Worm (Caenorhabditis elegans) whole organism, L4/young adult: ENCODE measurements around the gene gtl-1.

Source experiments
- W03F9.2 ChIP-seq: fragments of 150-350 bp; optimal IDR thresholded peaks from 2 replicates; lab custom pipeline; 2014; ENCODE audit warnings: missing biosample characterization, missing genetic modification characterization
- dao-5 ChIP-seq: sonication (generic microtip); optimal IDR thresholded peaks from 2 replicates; lab custom pipeline; 2016; ENCODE audit warnings: missing genotype, missing genetic modification characterization, moderate library complexity, missing compliant biosample characterization
- him-1 ChIP-seq: sonication (generic microtip); optimal IDR thresholded peaks from 2 replicates; lab custom pipeline; 2016; ENCODE audit warnings: missing genotype, missing genetic modification reagents, missing genetic modification characterization, missing compliant biosample characterization

DNA sequence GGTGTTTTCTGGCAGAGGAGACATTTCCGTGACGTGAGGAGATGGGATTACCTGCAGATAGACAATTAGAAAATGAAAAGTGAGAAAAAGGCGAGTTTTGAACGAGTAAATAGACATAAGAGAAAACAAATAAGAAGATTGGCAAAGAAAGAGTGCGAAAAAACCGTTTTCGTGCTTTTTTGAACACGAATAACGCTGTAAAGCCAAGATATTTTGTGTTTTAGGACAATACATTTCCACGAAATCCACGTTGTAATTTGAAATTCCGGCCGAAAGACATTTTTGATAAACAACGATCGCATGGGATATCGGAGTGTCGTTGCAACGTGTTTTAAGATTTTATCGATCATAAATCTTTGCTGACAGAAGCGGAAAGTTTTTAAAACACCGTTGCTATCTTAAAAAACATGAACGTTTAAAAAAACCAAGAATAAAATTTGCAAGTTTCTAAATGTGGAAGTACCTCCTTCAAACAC lies 48.5 kb downstream of the gtl-1 start, which contains the start of gene adk-1:
- no peak for TF ChIP-seq dao-5 (tag; lab: Kevin White, UChicago)
- no peak for TF ChIP-seq him-1
- TF ChIP-seq W03F9.2 (tag; lab: Kevin White, UChicago), result no peak
